Worm (Caenorhabditis elegans): ENCODE measurements around the gene F10D7.10.

- TF ChIP-seq sox-4 (tag; optimal IDR thresholded peaks at IDR 0.05): no peak
- no peak for TF ChIP-seq nhr-11 (tag; optimal IDR thresholded peaks at IDR 0.05)
- TF ChIP-seq K09A11.1 (tag; optimal IDR thresholded peaks at IDR 0.05; ENCODE audit: insufficient read depth): no peak
- no peak for TF ChIP-seq tbx-2 (tag; optimal IDR thresholded peaks at IDR 0.05)
- TF ChIP-seq ceh-18 (tag; optimal IDR thresholded peaks at IDR 0.05): no peak
- no peak for TF ChIP-seq unc-86 (tag; optimal IDR thresholded peaks at IDR 0.05)
- TF ChIP-seq fkh-6 (tag; optimal IDR thresholded peaks at IDR 0.05): no peak
- no peak for TF ChIP-seq pha-4 (tag; optimal IDR thresholded peaks at IDR 0.05)
- TF ChIP-seq odd-2 (tag; optimal IDR thresholded peaks at IDR 0.05): no peak
- TF ChIP-seq dmd-4 (tag; optimal IDR thresholded peaks at IDR 0.05; ENCODE audit: borderline replicate concordance): no peak
- no peak for TF ChIP-seq mec-3 (tag; optimal IDR thresholded peaks at IDR 0.05; ENCODE audit: borderline replicate concordance)
- no peak for TF ChIP-seq rnt-1 (tag; optimal IDR thresholded peaks at IDR 0.05)
- no peak for TF ChIP-seq hlh-30 (tag; optimal IDR thresholded peaks at IDR 0.05; ENCODE audit: insufficient read depth)
- TF ChIP-seq lin-11 (tag; optimal IDR thresholded peaks at IDR 0.05): no peak
Observed at ce11 chrX:17359452-17359851, 20.1 kb downstream of the F10D7.10 start, which contains the start of gene npr-36.
